Fruit fly (Drosophila melanogaster) whole organism, embryonic: Measurements from ENCODE around the gene vvl.

Experiments used
- Abd-B ChIP-seq: fragments of 200-800 bp; sonication (Bioruptor generic); optimal IDR thresholded peaks from 2 replicates; lab custom pipeline; 2018; ENCODE audit warnings: missing biosample characterization, mild to moderate bottlenecking, missing genetic modification characterization, moderate library complexity
- Antp ChIP-seq: fragments of 200-800 bp; sonication (Bioruptor generic); optimal IDR thresholded peaks from 3 replicates; lab custom pipeline; 2016; ENCODE audit warnings: missing biosample characterization, missing genetic modification characterization
- CG12104 ChIP-seq: fragments of 200-800 bp; sonication (Bioruptor generic); optimal IDR thresholded peaks from 3 replicates; lab custom pipeline; 2016; ENCODE audit warnings: missing biosample characterization, missing genetic modification characterization
- CG1233 ChIP-seq: fragments of 200-800 bp; sonication (Bioruptor generic); optimal IDR thresholded peaks from 4 replicates; lab custom pipeline; 2018; ENCODE audit warnings: missing biosample characterization, mild to moderate bottlenecking, missing genetic modification characterization
- CG12769 ChIP-seq: fragments of 200-800 bp; sonication (Bioruptor generic); optimal IDR thresholded peaks from 2 replicates; lab custom pipeline; 2019; ENCODE audit warnings: missing biosample characterization, mild to moderate bottlenecking, missing genetic modification characterization, moderate library complexity
- CG13424 ChIP-seq: fragments of 200-800 bp; sonication (Bioruptor generic); optimal IDR thresholded peaks from 2 replicates; lab custom pipeline; 2019; ENCODE audit warnings: missing biosample characterization, mild to moderate bottlenecking, missing genetic modification characterization, moderate library complexity
- CG14710 ChIP-seq: fragments of 200-800 bp; sonication (Bioruptor generic); optimal IDR thresholded peaks from 3 replicates; lab custom pipeline; 2019; ENCODE audit warnings: missing biosample characterization, mild to moderate bottlenecking, missing genetic modification characterization, moderate library complexity
- CG17829 ChIP-seq: fragments of 200-800 bp; optimal IDR thresholded peaks from 2 replicates; lab custom pipeline; 2019; ENCODE audit warnings: missing biosample characterization, mild to moderate bottlenecking, missing genetic modification characterization, moderate library complexity
- CG2712 ChIP-seq: fragments of 200-800 bp; optimal IDR thresholded peaks from 3 replicates; lab custom pipeline; 2019; ENCODE audit warnings: missing biosample characterization, mild to moderate bottlenecking, missing genetic modification characterization, moderate library complexity
- CG31441 ChIP-seq: fragments of 200-800 bp; sonication (Bioruptor generic); IDR thresholded peaks from 2 replicates; pipeline ENCODE4 v1.3.6; 2022; ENCODE audit warnings: missing biosample characterization, missing genetic modification characterization
- CG34422 ChIP-seq: fragments of 200-800 bp; sonication (Bioruptor generic); IDR thresholded peaks from 3 replicates; pipeline ENCODE4 v1.3.6; 2022; ENCODE audit warnings: missing biosample characterization, missing genetic modification characterization
- CG5180 ChIP-seq: fragments of 200-800 bp; sonication (Bioruptor generic); optimal IDR thresholded peaks from 3 replicates; lab custom pipeline; 2017; ENCODE audit warnings: missing biosample characterization, missing genetic modification characterization, mild to moderate bottlenecking, moderate library complexity, missing genetic modification reagents
- CG6175 ChIP-seq: fragments of 200-800 bp; sonication (Bioruptor generic); IDR thresholded peaks from 3 replicates; pipeline ENCODE4 v1.3.6; 2022; ENCODE audit warnings: missing biosample characterization, missing genetic modification characterization
- CG7372 ChIP-seq: fragments of 200-800 bp; sonication (Bioruptor generic); IDR thresholded peaks from 2 replicates; pipeline ENCODE4 v1.3.6; 2022; ENCODE audit warnings: missing biosample characterization, missing genetic modification characterization
- CG8388 ChIP-seq: fragments of 200-800 bp; sonication (Bioruptor generic); optimal IDR thresholded peaks from 2 replicates; lab custom pipeline; 2019; ENCODE audit warnings: missing biosample characterization, mild to moderate bottlenecking, missing genetic modification characterization, moderate library complexity
- D ChIP-seq, 2 experiments: fragments of 200-800 bp in 1 of 2; fragments of >200 bp in 1 of 2; sonication (Bioruptor generic) in 1 of 2; optimal IDR thresholded peaks; 2 replicates in 1 of 2; 3 replicates in 1 of 2; lab custom pipeline; 2017; ENCODE audit warnings: mild to moderate bottlenecking in 1 of 2, missing biosample characterization in 1 of 2, missing genetic modification characterization in 1 of 2, missing genetic modification reagents in 1 of 2
- Deaf1 ChIP-seq: fragments of 200-800 bp; optimal IDR thresholded peaks from 3 replicates; lab custom pipeline; 2019; ENCODE audit warnings: missing biosample characterization, mild to moderate bottlenecking, missing genetic modification characterization, moderate library complexity
- Ets97D ChIP-seq: fragments of 200-800 bp; sonication (Bioruptor generic); optimal IDR thresholded peaks from 3 replicates; lab custom pipeline; 2016; ENCODE audit warnings: missing biosample characterization, missing genetic modification characterization
- Fer3 ChIP-seq: fragments of 200-800 bp; sonication (Bioruptor generic); optimal IDR thresholded peaks from 2 replicates; lab custom pipeline; 2018; ENCODE audit warnings: missing biosample characterization, mild to moderate bottlenecking, missing genetic modification characterization, moderate library complexity
- Hr51 ChIP-seq, 2 experiments: fragments of 200-800 bp; sonication (Bioruptor generic); optimal IDR thresholded peaks; 2 replicates in 1 of 2; 3 replicates in 1 of 2; lab custom pipeline; 2016 to 2018; ENCODE audit warnings: missing biosample characterization in 2 of 2, missing genetic modification characterization in 2 of 2, mild to moderate bottlenecking in 1 of 2, moderate library complexity in 1 of 2
- Med ChIP-seq: fragments of 200-800 bp; sonication (Bioruptor generic); peaks from one replicate; lab custom pipeline; 2016; ENCODE audit warnings: missing biosample characterization, missing genetic modification characterization, mild to moderate bottlenecking, inconsistent platforms, moderate library complexity
- NFAT ChIP-seq: fragments of 200-800 bp; sonication (Bioruptor generic); IDR thresholded peaks from 2 replicates; pipeline ENCODE4 v1.3.6; 2022; ENCODE audit warnings: missing biosample characterization, missing genetic modification characterization
- NK7.1 ChIP-seq: fragments of 200-800 bp; sonication (Bioruptor generic); optimal IDR thresholded peaks from 3 replicates; lab custom pipeline; 2016; ENCODE audit warnings: missing biosample characterization, missing genetic modification characterization
- Pdp1 ChIP-seq, 2 experiments: fragments of 200-800 bp; sonication (Bioruptor generic); optimal IDR thresholded peaks; 3 replicates each; lab custom pipeline; 2016; ENCODE audit warnings: missing biosample characterization in 2 of 2, missing genetic modification characterization in 2 of 2, mild to moderate bottlenecking in 1 of 2, moderate library complexity in 1 of 2
- TFAM ChIP-seq: fragments of 200-800 bp; sonication (Bioruptor generic); optimal IDR thresholded peaks from 2 replicates; lab custom pipeline; 2017; ENCODE audit warnings: missing biosample characterization, missing genetic modification characterization, inconsistent platforms
- Xbp1 ChIP-seq: fragments of 200-800 bp; sonication (Bioruptor generic); optimal IDR thresholded peaks from 3 replicates; lab custom pipeline; 2016; ENCODE audit warnings: missing biosample characterization, mild to moderate bottlenecking, missing genetic modification characterization
- bcd ChIP-seq: fragments of 200-800 bp; sonication (Bioruptor generic); optimal IDR thresholded peaks from 2 replicates; lab custom pipeline; 2017; ENCODE audit warnings: missing biosample characterization, mild to moderate bottlenecking, missing genetic modification characterization
- chm ChIP-seq: fragments of 200-800 bp; sonication (Bioruptor generic); IDR thresholded peaks from 2 replicates; pipeline ENCODE4 v1.3.6; 2022; ENCODE audit warnings: missing biosample characterization, missing genetic modification characterization
- crol ChIP-seq: fragments of 200-800 bp; sonication (Bioruptor generic); IDR thresholded peaks from 2 replicates; pipeline ENCODE4 v1.3.6; 2022; ENCODE audit warnings: missing biosample characterization, missing genetic modification characterization
- danr ChIP-seq: fragments of 200-800 bp; sonication (Bioruptor generic); IDR thresholded peaks from 2 replicates; pipeline ENCODE4 v1.3.6; 2022; ENCODE audit warnings: missing biosample characterization, missing genetic modification characterization
- dm ChIP-seq: fragments of 200-800 bp; sonication (Bioruptor generic); optimal IDR thresholded peaks from 3 replicates; lab custom pipeline; 2016; ENCODE audit warnings: missing biosample characterization, missing genetic modification characterization
- dmrt99B ChIP-seq: fragments of 200-800 bp; sonication (Bioruptor generic); optimal IDR thresholded peaks from 2 replicates; lab custom pipeline; 2018; ENCODE audit warnings: missing biosample characterization, mild to moderate bottlenecking, missing genetic modification characterization, moderate library complexity
- ems ChIP-seq: fragments of 200-800 bp; sonication (Bioruptor generic); optimal IDR thresholded peaks from 3 replicates; lab custom pipeline; 2016; ENCODE audit warnings: missing biosample characterization, missing genetic modification characterization
- grn ChIP-seq: fragments of 200-800 bp; sonication (Bioruptor generic); optimal IDR thresholded peaks from 3 replicates; lab custom pipeline; 2017; ENCODE audit warnings: missing biosample characterization, missing genetic modification characterization
- ham ChIP-seq: fragments of 200-800 bp; sonication (Bioruptor generic); IDR thresholded peaks from 2 replicates; pipeline ENCODE4 v1.3.6; 2022; ENCODE audit warnings: missing biosample characterization, missing genetic modification characterization
- hb ChIP-seq: fragments of 200-800 bp; sonication (Bioruptor generic); IDR thresholded peaks from 3 replicates; pipeline ENCODE4 v1.3.6; 2022; ENCODE audit warnings: missing biosample characterization, missing genetic modification characterization; ENCODE audit not compliant: partially characterized antibody
- lola ChIP-seq, 3 experiments: fragments of >200 bp in 2 of 3; fragments of 200-800 bp in 1 of 3; sonication (Bioruptor generic) in 1 of 3; optimal IDR thresholded peaks; 2 replicates each; lab custom pipeline; 2017 to 2019; ENCODE audit warnings: missing biosample characterization in 3 of 3, missing genetic modification characterization in 3 of 3, mild to moderate bottlenecking in 1 of 3, moderate library complexity in 1 of 3
- repo ChIP-seq: fragments of 200-800 bp; sonication (Bioruptor generic); optimal IDR thresholded peaks from 2 replicates; lab custom pipeline; 2016; ENCODE audit warnings: missing biosample characterization, missing genetic modification characterization
- sens ChIP-seq: fragments of 200-800 bp; sonication (Bioruptor generic); peaks from one replicate; lab custom pipeline; 2016; ENCODE audit warnings: missing biosample characterization, missing genetic modification characterization
- seq ChIP-seq: fragments of 200-800 bp; sonication (Bioruptor generic); IDR thresholded peaks from 2 replicates; pipeline ENCODE4 v1.3.6; 2022; ENCODE audit warnings: missing biosample characterization, missing genetic modification characterization
- sisA ChIP-seq: fragments of 200-800 bp; sonication (Bioruptor generic); IDR thresholded peaks from 2 replicates; pipeline ENCODE4 v1.3.6; 2022; ENCODE audit warnings: missing biosample characterization, missing genetic modification characterization
- sna ChIP-seq: fragments of 200-800 bp; sonication (Bioruptor generic); IDR thresholded peaks from 2 replicates; pipeline ENCODE4 v1.3.6; 2022; ENCODE audit warnings: missing biosample characterization, missing genetic modification characterization; ENCODE audit not compliant: partially characterized antibody
- so ChIP-seq: fragments of 200-800 bp; sonication (Bioruptor generic); IDR thresholded peaks from 3 replicates; pipeline ENCODE4 v1.3.6; 2022; ENCODE audit warnings: missing biosample characterization, missing genetic modification characterization
- tap ChIP-seq: fragments of 200-800 bp; optimal IDR thresholded peaks from 3 replicates; lab custom pipeline; 2019; ENCODE audit warnings: missing biosample characterization, mild to moderate bottlenecking, missing genetic modification characterization, moderate library complexity
- tin ChIP-seq: fragments of 200-800 bp; sonication (Bioruptor generic); optimal IDR thresholded peaks from 3 replicates; lab custom pipeline; 2016; ENCODE audit warnings: missing biosample characterization, missing genetic modification characterization
- unc-4 ChIP-seq: fragments of 200-800 bp; sonication (Bioruptor generic); IDR thresholded peaks from 2 replicates; pipeline ENCODE4 v1.3.6; 2022; ENCODE audit warnings: missing biosample characterization, missing genetic modification characterization; ENCODE audit not compliant: partially characterized antibody
- zfh2 ChIP-seq: fragments of 200-800 bp; sonication (Bioruptor generic); optimal IDR thresholded peaks from 2 replicates; lab custom pipeline; 2016; ENCODE audit warnings: missing biosample characterization, missing genetic modification characterization

vvl gene

dm6 chr3L:6806981-6807955, 17.3 kb downstream of the vvl start (continued):
- TF ChIP-seq danr (0 out of 2 replicates have a peak, but pooled peaks have one; percentile 37), CG12104 (GFP tag; lab: Kevin White, UChicago) (no peak), Pdp1 (GFP tag; optimal IDR thresholded peaks at IDR 0.05; lab: Kevin White, UChicago) (peak in 1 of 2 experiments; percentile 29), CG31441 (GFP tag; lab: Robert Waterston, UW) (peak; percentile 57), hb (GFP tag; lab: Robert Waterston, UW) (no peak), TFAM (GFP tag; lab: Kevin White, UChicago) (no peak), CG2712 (tag; lab: Kevin White, UChicago) (peak; percentile 44), CG34422 (GFP tag; lab: Robert Waterston, UW) (0 out of 3 replicates have a peak, but pooled peaks have one; percentile 16), CG5180 (GFP tag; lab: Kevin White, UChicago) (peak; percentile 38), bcd (GFP tag; lab: Kevin White, UChicago) (peak; percentile 35), dm (GFP tag; lab: Kevin White, UChicago) (no peak), unc-4 (GFP tag; lab: Robert Waterston, UW) (no peak), sisA (GFP tag; lab: Robert Waterston, UW) (peak; percentile 43; the same call in 1 of the 2 replicates), repo (no peak), Med (GFP tag; lab: Kevin White, UChicago) (peak; percentile 82), sens (GFP tag; lab: Kevin White, UChicago) (peak; percentile 68), chm (GFP tag; lab: Robert Waterston, UW) (no peak), CG13424 (tag; lab: Kevin White, UChicago) (peak; percentile 48), crol (GFP tag; lab: Robert Waterston, UW) (no peak), ems (GFP tag; lab: Kevin White, UChicago) (peak; percentile 7), Antp (GFP tag; lab: Kevin White, UChicago) (no peak), dmrt99B (tag; lab: Kevin White, UChicago) (peak; percentile 88), CG8388 (GFP tag; lab: Kevin White, UChicago) (peak; percentile 33), so (GFP tag; lab: Robert Waterston, UW) (0 out of 3 replicates have a peak, but pooled peaks have one; percentile 43), Xbp1 (GFP tag; lab: Kevin White, UChicago) (peak; percentile 12), Abd-B (GFP tag; lab: Kevin White, UChicago) (peak; percentile 83), CG12769 (no peak), tin (GFP tag; lab: Kevin White, UChicago) (peak; percentile 34), grn (GFP tag; lab: Kevin White, UChicago) (peak; percentile 69), seq (GFP tag; lab: Robert Waterston, UW) (0 out of 2 replicates have a peak, but pooled peaks have one; percentile 15), CG1233 (GFP tag; lab: Kevin White, UChicago) (no peak), tap (tag; lab: Kevin White, UChicago) (peak; percentile 58), CG14710 (tag; lab: Kevin White, UChicago) (peak; percentile 53), NK7.1 (GFP tag; lab: Kevin White, UChicago) (no peak), ham (no peak), Ets97D (GFP tag; lab: Kevin White, UChicago) (no peak), sna (GFP tag; lab: Robert Waterston, UW) (no peak), zfh2 (no peak), Hr51 (GFP tag; optimal IDR thresholded peaks at IDR 0.05; lab: Kevin White, UChicago) (peak in 1 of 2 experiments; percentile 50), CG17829 (tag; lab: Kevin White, UChicago) (peak; percentile 46), CG7372 (no peak), lola (GFP tag; optimal IDR thresholded peaks at IDR 0.05; lab: Kevin White, UChicago) (peak in 1 of 3 experiments; percentile 41), Fer3 (peak; percentile 20), D (optimal IDR thresholded peaks at IDR 0.05; lab: Kevin White, UChicago) (no peak), D (GFP tag; optimal IDR thresholded peaks at IDR 0.05; lab: Kevin White, UChicago) (peak; percentile 53), NFAT (no peak), Deaf1 (tag; lab: Kevin White, UChicago) (peak; percentile 1), CG6175 (GFP tag; lab: Robert Waterston, UW) (0 out of 3 replicates have a peak, but pooled peaks have one; percentile 32)
